Fruit fly (Drosophila melanogaster) whole organism, prepupa: ENCODE data around the gene CG31161.

ENCODE experiments used
- Blimp-1 ChIP-seq: fragments of 200-800 bp; sonication (Bioruptor generic); optimal IDR thresholded peaks from 3 replicates; lab custom pipeline; 2017; ENCODE audit warnings: missing biosample characterization, missing genetic modification characterization, mild to moderate bottlenecking, moderate library complexity, missing genetic modification reagents
- CG7368 ChIP-seq: fragments of 200-800 bp; sonication (Bioruptor generic); optimal IDR thresholded peaks from 3 replicates; lab custom pipeline; 2016; ENCODE audit warnings: missing biosample characterization, missing genetic modification characterization
- Sox102F ChIP-seq: fragments of 200-800 bp; sonication (Bioruptor generic); optimal IDR thresholded peaks from 2 replicates; lab custom pipeline; 2016; ENCODE audit warnings: missing biosample characterization, mild to moderate bottlenecking, missing genetic modification characterization

DNA sequence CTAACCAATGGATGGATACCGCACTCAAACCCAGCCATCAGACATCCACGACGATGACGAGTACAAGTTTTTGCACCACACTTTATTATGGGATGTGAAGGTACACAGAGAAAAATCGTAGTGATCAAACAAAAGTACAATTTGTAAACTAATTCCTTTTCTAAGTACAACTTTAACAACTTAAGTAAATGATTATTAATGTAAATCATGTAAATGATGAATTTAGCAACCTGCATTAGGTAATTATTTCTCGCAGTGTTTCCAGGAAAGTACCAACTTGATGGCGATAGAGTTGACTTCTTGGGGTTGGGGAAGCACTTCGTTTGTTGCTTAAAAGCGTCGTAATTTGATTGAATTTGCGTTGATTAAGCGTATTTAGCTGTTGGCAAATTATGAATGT, 46.8 kb downstream of the CG31161 start:
- no peak for TF ChIP-seq Sox102F (GFP tag; lab: Kevin White, UChicago)
- TF ChIP-seq Blimp-1, result no peak
- TF ChIP-seq CG7368 (GFP tag; lab: Kevin White, UChicago), result no peak
